Worm (Caenorhabditis elegans) whole organism, L3 larva: ENCODE results near the gene clec-54.

Experiments used
- ZK546.5 ChIP-seq: sonication (generic microtip); optimal IDR thresholded peaks from 2 replicates; lab custom pipeline; 2017; ENCODE audit warnings: missing biosample characterization, missing genetic modification characterization
- elt-1 ChIP-seq: fragments of 150-350 bp; optimal IDR thresholded peaks from 2 replicates; lab custom pipeline; 2014; ENCODE audit warnings: missing biosample characterization, missing genetic modification characterization
- mdl-1 ChIP-seq: fragments of 150-350 bp; optimal IDR thresholded peaks from 2 replicates; lab custom pipeline; 2014; ENCODE audit warnings: missing biosample characterization, missing genetic modification characterization
- mml-1 ChIP-seq: fragments of 150-350 bp; sonication (generic microtip); optimal IDR thresholded peaks from 3 replicates; lab custom pipeline; 2014; ENCODE audit warnings: missing biosample characterization, missing genetic modification characterization
- nhr-11 ChIP-seq: fragments of 150-350 bp; optimal IDR thresholded peaks from 2 replicates; lab custom pipeline; 2014; ENCODE audit warnings: missing biosample characterization, missing genetic modification characterization
- nhr-28 ChIP-seq: fragments of 150-350 bp; optimal IDR thresholded peaks from 2 replicates; lab custom pipeline; 2014; ENCODE audit warnings: missing biosample characterization, missing genetic modification characterization
- pha-4 ChIP-seq: fragments of 150-350 bp; optimal IDR thresholded peaks from 2 replicates; lab custom pipeline; 2014; ENCODE audit warnings: missing biosample characterization, missing genetic modification reagents, missing genetic modification characterization
- pqm-1 ChIP-seq: fragments of 150-350 bp; optimal IDR thresholded peaks from 2 replicates; lab custom pipeline; 2017; ENCODE audit warnings: missing biosample characterization, missing genetic modification characterization, inconsistent platforms
- snpc-4 ChIP-seq: fragments of 150-350 bp; optimal IDR thresholded peaks from 2 replicates; lab custom pipeline; 2014; ENCODE audit warnings: missing biosample characterization, missing genetic modification characterization
- tbx-2 ChIP-seq: sonication (generic microtip); optimal IDR thresholded peaks from 2 replicates; lab custom pipeline; 2016; ENCODE audit warnings: mild to moderate bottlenecking, missing genetic modification characterization, missing compliant biosample characterization

- no peak for TF ChIP-seq nhr-28 (tag; lab: Kevin White, UChicago)
- TF ChIP-seq nhr-11 (tag; lab: Kevin White, UChicago), result no peak
- TF ChIP-seq pqm-1 (tag; lab: Kevin White, UChicago), result no peak
- no peak for TF ChIP-seq elt-1 (tag; lab: Kevin White, UChicago)
- TF ChIP-seq snpc-4 (tag; lab: Kevin White, UChicago), result no peak
- no peak for TF ChIP-seq pha-4 (tag; lab: Kevin White, UChicago)
- TF ChIP-seq mml-1 (tag; lab: Kevin White, UChicago), result no peak
- TF ChIP-seq tbx-2 (tag; lab: Kevin White, UChicago), result no peak
- no peak for TF ChIP-seq mdl-1 (tag; lab: Kevin White, UChicago)
- no peak for TF ChIP-seq ZK546.5 (tag; lab: Kevin White, UChicago)
Observed at ce11 chrV:14472229-14472628, 4.5 kb upstream of the clec-54 start, which contains the start of gene clec-227.
